Worm (Caenorhabditis elegans) whole organism, early embryonic: Measurements from ENCODE around the gene cyp-34A9.

Source experiments
- B0310.2 ChIP-seq: sonication (generic microtip); optimal IDR thresholded peaks from 2 replicates; lab custom pipeline; 2016; ENCODE audit warnings: mild to moderate bottlenecking, missing genetic modification characterization, missing compliant biosample characterization
- F13C5.2 ChIP-seq: sonication (generic microtip); optimal IDR thresholded peaks from 2 replicates; lab custom pipeline; 2017; ENCODE audit warnings: mild to moderate bottlenecking, missing genetic modification characterization, inconsistent platforms, missing compliant biosample characterization
- aly-1 ChIP-seq: sonication (generic microtip); optimal IDR thresholded peaks from 2 replicates; lab custom pipeline; 2016; ENCODE audit warnings: missing genetic modification characterization, missing compliant biosample characterization
- ama-1 ChIP-seq: fragments of 150-350 bp; optimal IDR thresholded peaks from 2 replicates; lab custom pipeline; 2014
- ceh-13 ChIP-seq: fragments of 200-800 bp; sonication (Bioruptor generic); optimal IDR thresholded peaks from 2 replicates; lab custom pipeline; 2018; ENCODE audit warnings: mild to moderate bottlenecking, missing genetic modification characterization, missing compliant biosample characterization
- ceh-36 ChIP-seq: sonication (generic microtip); optimal IDR thresholded peaks from 2 replicates; lab custom pipeline; 2016; ENCODE audit warnings: missing genetic modification characterization, inconsistent platforms, missing compliant biosample characterization
- ets-7 ChIP-seq: sonication (generic microtip); optimal IDR thresholded peaks from 2 replicates; lab custom pipeline; 2016; ENCODE audit warnings: missing genotype, missing genetic modification characterization, missing compliant biosample characterization
- flt-1 ChIP-seq: fragments of 200-800 bp; sonication (Bioruptor generic); IDR thresholded peaks from 2 replicates; pipeline ENCODE4 v1.3.6; 2022; ENCODE audit warnings: missing genetic modification characterization, missing compliant biosample characterization
- hmbx-1 ChIP-seq: sonication (generic microtip); optimal IDR thresholded peaks from 2 replicates; lab custom pipeline; 2016; ENCODE audit warnings: mild to moderate bottlenecking, missing genetic modification characterization, missing compliant biosample characterization
- hmg-4 ChIP-seq: fragments of 200-800 bp; sonication (Bioruptor generic); optimal IDR thresholded peaks from 2 replicates; lab custom pipeline; 2018; ENCODE audit warnings: mild to moderate bottlenecking, missing genetic modification characterization, missing compliant biosample characterization
- hnd-1 ChIP-seq: sonication (generic microtip); optimal IDR thresholded peaks from 2 replicates; lab custom pipeline; 2016; ENCODE audit warnings: missing genetic modification characterization, missing compliant biosample characterization
- pes-1 ChIP-seq: fragments of 200-800 bp; sonication (Bioruptor generic); IDR thresholded peaks from 2 replicates; pipeline ENCODE4 v1.3.6; 2022; ENCODE audit warnings: missing genetic modification reagents, missing genetic modification characterization, missing compliant biosample characterization
- scrt-1 ChIP-seq: fragments of 200-800 bp; sonication (Bioruptor generic); IDR thresholded peaks from 2 replicates; pipeline ENCODE4 v1.3.6; 2022; ENCODE audit warnings: missing genetic modification characterization, missing compliant biosample characterization
- sea-1 ChIP-seq: fragments of 200-800 bp; sonication (Bioruptor generic); conservative IDR thresholded peaks from 2 replicates; pipeline ENCODE4 v1.3.6; 2022; ENCODE audit warnings: missing genetic modification characterization, missing compliant biosample characterization
- tbx-11 ChIP-seq: fragments of 200-800 bp; sonication (Bioruptor generic); IDR thresholded peaks from 2 replicates; pipeline ENCODE4 v1.3.6; 2022; ENCODE audit warnings: missing genetic modification characterization, missing compliant biosample characterization
- tbx-37 ChIP-seq: fragments of 200-800 bp; sonication (Bioruptor generic); conservative IDR thresholded peaks from 2 replicates; pipeline ENCODE4 v1.3.6; 2022; ENCODE audit warnings: missing genetic modification reagents, missing genetic modification characterization, missing compliant biosample characterization
- tra-4 ChIP-seq: sonication (generic microtip); optimal IDR thresholded peaks from 2 replicates; lab custom pipeline; 2017; ENCODE audit warnings: missing genetic modification characterization, missing compliant biosample characterization

Gene cyp-34A9

ce11 chrV:3970410-3970809 is at the start of gene cyp-34A9:
cyp-34A9 (minus strand) TSS chrV:3970540.
- no peak for TF ChIP-seq aly-1 (tag; lab: Kevin White, UChicago)
- no peak for TF ChIP-seq flt-1

- TF ChIP-seq ama-1 (lab: Kevin White, UChicago), result no peak
- no peak for TF ChIP-seq flt-1
- TF ChIP-seq B0310.2 (tag; lab: Kevin White, UChicago), result no peak
- no peak for TF ChIP-seq tra-4 (tag; lab: Kevin White, UChicago)
These were observed 48.8 kb upstream of the cyp-34A9 start, which contains the start of gene K09D9.3 for ce11 chrV:4019188-4019587. K09D9.3 (plus strand) TSS chrV:4019488.

- TF ChIP-seq hnd-1 (no peak), pes-1 (GFP tag; lab: Robert Waterston, UW) (no peak), ceh-36 (tag; lab: Kevin White, UChicago) (no peak), tra-4 (tag; lab: Kevin White, UChicago) (no peak), ama-1 (lab: Kevin White, UChicago) (no peak), tbx-37 (GFP tag; lab: Robert Waterston, UW) (no peak), scrt-1 (GFP tag; lab: Robert Waterston, UW) (no peak), B0310.2 (tag; lab: Kevin White, UChicago) (no peak), F13C5.2 (tag; lab: Kevin White, UChicago) (no peak), tbx-11 (GFP tag; lab: Robert Waterston, UW) (no peak), ets-7 (no peak), sea-1 (no peak), hmg-4 (no peak), aly-1 (tag; lab: Kevin White, UChicago) (no peak), flt-1 (no peak), ceh-13 (GFP tag; lab: Kevin White, UChicago) (no peak), hmbx-1 (no peak)
These were observed 48.3 kb upstream of the cyp-34A9 start for ce11 chrV:4018591-4018990.

ce11 chrV:4016780-4017179 is 46.4 kb upstream of the cyp-34A9 start, which contains the start of gene srw-89:
srw-89 (plus strand) TSS chrV:4017080.
- no peak for TF ChIP-seq sea-1
- no peak for TF ChIP-seq B0310.2 (tag; lab: Kevin White, UChicago)
- TF ChIP-seq tbx-37 (GFP tag; lab: Robert Waterston, UW), result no peak
- no peak for TF ChIP-seq hmg-4
- TF ChIP-seq tbx-11 (GFP tag; lab: Robert Waterston, UW), result no peak
- TF ChIP-seq ceh-13 (GFP tag; lab: Kevin White, UChicago), result no peak
- TF ChIP-seq ama-1 (lab: Kevin White, UChicago), result no peak
- TF ChIP-seq F13C5.2 (tag; lab: Kevin White, UChicago), result no peak
- TF ChIP-seq hnd-1, result no peak

ce11 chrV:4010170-4010569 is 39.8 kb upstream of the cyp-34A9 start, which contains the start of gene srh-4:
srh-4 (plus strand) TSS chrV:4010470.
- no peak for TF ChIP-seq ceh-36 (tag; lab: Kevin White, UChicago)
- TF ChIP-seq aly-1 (tag; lab: Kevin White, UChicago), result no peak
- TF ChIP-seq flt-1, result no peak
- no peak for TF ChIP-seq F13C5.2 (tag; lab: Kevin White, UChicago)
- no peak for TF ChIP-seq hnd-1
- no peak for TF ChIP-seq ets-7
- no peak for TF ChIP-seq ceh-13 (GFP tag; lab: Kevin White, UChicago)
- no peak for TF ChIP-seq sea-1
- TF ChIP-seq tbx-11 (GFP tag; lab: Robert Waterston, UW), result no peak
- TF ChIP-seq tbx-37 (GFP tag; lab: Robert Waterston, UW), result no peak

- no peak for TF ChIP-seq tra-4 (tag; lab: Kevin White, UChicago)
- no peak for TF ChIP-seq ets-7
These were observed 37.6 kb upstream of the cyp-34A9 start, which contains the start of gene srh-7 for ce11 chrV:4007927-4008326. srh-7 (plus strand) TSS chrV:4008227.

ce11 chrV:4005219-4005618 is 34.9 kb upstream of the cyp-34A9 start, which contains the start of gene srh-8:
srh-8 (plus strand) TSS chrV:4005519.
- no peak for TF ChIP-seq hnd-1
- no peak for TF ChIP-seq ceh-36 (tag; lab: Kevin White, UChicago)
- TF ChIP-seq hmg-4, result no peak
- no peak for TF ChIP-seq ceh-13 (GFP tag; lab: Kevin White, UChicago)

- no peak for TF ChIP-seq pes-1 (GFP tag; lab: Robert Waterston, UW)
- no peak for TF ChIP-seq sea-1
- TF ChIP-seq ets-7, result no peak
- no peak for TF ChIP-seq scrt-1 (GFP tag; lab: Robert Waterston, UW)
- no peak for TF ChIP-seq tbx-11 (GFP tag; lab: Robert Waterston, UW)
- TF ChIP-seq aly-1 (tag; lab: Kevin White, UChicago), result no peak
- no peak for TF ChIP-seq F13C5.2 (tag; lab: Kevin White, UChicago)
- TF ChIP-seq ceh-13 (GFP tag; lab: Kevin White, UChicago), result no peak
These were observed 34.2 kb upstream of the cyp-34A9 start for ce11 chrV:4004577-4004976.

- TF ChIP-seq pes-1 (GFP tag; lab: Robert Waterston, UW) (no peak), ets-7 (no peak), ceh-13 (GFP tag; lab: Kevin White, UChicago) (no peak), tbx-11 (GFP tag; lab: Robert Waterston, UW) (no peak), F13C5.2 (tag; lab: Kevin White, UChicago) (no peak), ceh-36 (tag; lab: Kevin White, UChicago) (no peak), sea-1 (no peak), B0310.2 (tag; lab: Kevin White, UChicago) (no peak)
These were observed 25.5 kb upstream of the cyp-34A9 start, which contains the start of gene srx-62 for ce11 chrV:3995838-3996237. srx-62 (minus strand) TSS chrV:3995938.
